Fruit fly (Drosophila melanogaster) whole organism, embryonic: Measurements from ENCODE around the gene CG7381.

ENCODE experiments used
- B-H2 ChIP-seq: fragments of 200-800 bp; sonication (Bioruptor generic); optimal IDR thresholded peaks from 2 replicates; lab custom pipeline; 2018; ENCODE audit warnings: missing biosample characterization, mild to moderate bottlenecking, missing genetic modification characterization
- Bgb ChIP-seq: fragments of 200-800 bp; sonication (Bioruptor generic); IDR thresholded peaks from 2 replicates; pipeline ENCODE4 v1.3.6; 2022; ENCODE audit warnings: missing biosample characterization, missing genetic modification characterization; ENCODE audit not compliant: partially characterized antibody
- BtbVII ChIP-seq: fragments of 200-800 bp; sonication (Bioruptor generic); optimal IDR thresholded peaks from 3 replicates; lab custom pipeline; 2017; ENCODE audit warnings: missing biosample characterization, mild to moderate bottlenecking, missing genetic modification characterization
- CG10267 ChIP-seq: fragments of 200-800 bp; sonication (Bioruptor generic); optimal IDR thresholded peaks from 2 replicates; lab custom pipeline; 2018; ENCODE audit warnings: missing biosample characterization, mild to moderate bottlenecking, missing genetic modification characterization, moderate library complexity
- CG12155 ChIP-seq: fragments of 200-800 bp; sonication (Bioruptor generic); optimal IDR thresholded peaks from 3 replicates; lab custom pipeline; 2016; ENCODE audit warnings: missing biosample characterization, missing genetic modification characterization
- CG12299 ChIP-seq: fragments of 200-800 bp; sonication (Bioruptor generic); optimal IDR thresholded peaks from 2 replicates; lab custom pipeline; 2018; ENCODE audit warnings: missing biosample characterization, mild to moderate bottlenecking, missing genetic modification characterization
- CG12744 ChIP-seq: fragments of 200-800 bp; sonication (Bioruptor generic); optimal IDR thresholded peaks from 2 replicates; lab custom pipeline; 2016; ENCODE audit warnings: missing biosample characterization, missing genetic modification characterization
- CG14050 ChIP-seq: fragments of 200-800 bp; sonication (Bioruptor generic); IDR thresholded peaks from 3 replicates; pipeline ENCODE4 v1.3.6; 2022; ENCODE audit warnings: missing biosample characterization, missing genetic modification characterization
- CG14667 ChIP-seq: fragments of 200-800 bp; sonication (Bioruptor generic); IDR thresholded peaks from 2 replicates; pipeline ENCODE4 v1.3.6; 2022; ENCODE audit warnings: missing biosample characterization, missing genetic modification characterization
- CG14965 ChIP-seq: fragments of 200-800 bp; sonication (Bioruptor generic); optimal IDR thresholded peaks from 2 replicates; lab custom pipeline; 2016; ENCODE audit warnings: missing biosample characterization, missing genetic modification characterization, borderline replicate concordance
- CG15011 ChIP-seq: fragments of 200-800 bp; sonication (Bioruptor generic); optimal IDR thresholded peaks from 3 replicates; lab custom pipeline; 2018; ENCODE audit warnings: missing biosample characterization, mild to moderate bottlenecking, missing genetic modification characterization
- CG15514 ChIP-seq: fragments of 200-800 bp; sonication (Bioruptor generic); optimal IDR thresholded peaks from 3 replicates; lab custom pipeline; 2017; ENCODE audit warnings: missing biosample characterization, missing genetic modification characterization, mild to moderate bottlenecking, moderate library complexity, missing genetic modification reagents
- CG17385 ChIP-seq: fragments of 200-800 bp; sonication (Bioruptor generic); optimal IDR thresholded peaks from 3 replicates; lab custom pipeline; 2018; ENCODE audit warnings: missing biosample characterization, mild to moderate bottlenecking, missing genetic modification characterization
- CG18476 ChIP-seq: fragments of 200-800 bp; sonication (Bioruptor generic); optimal IDR thresholded peaks from 2 replicates; lab custom pipeline; 2016; ENCODE audit warnings: missing biosample characterization, mild to moderate bottlenecking, missing genetic modification characterization
- CG31388 ChIP-seq: fragments of 200-800 bp; sonication (Bioruptor generic); optimal IDR thresholded peaks from 2 replicates; lab custom pipeline; 2016; ENCODE audit warnings: missing biosample characterization, missing genetic modification characterization
- CG32532 ChIP-seq: fragments of 200-800 bp; sonication (Bioruptor generic); IDR thresholded peaks from 2 replicates; pipeline ENCODE4 v1.3.6; 2022; ENCODE audit warnings: missing biosample characterization, missing genetic modification characterization
- CG33557 ChIP-seq: fragments of 200-800 bp; sonication (Bioruptor generic); optimal IDR thresholded peaks from 2 replicates; lab custom pipeline; 2019; ENCODE audit warnings: missing biosample characterization, mild to moderate bottlenecking, missing genetic modification characterization, moderate library complexity
- CG6813 ChIP-seq: fragments of 200-800 bp; sonication (Bioruptor generic); optimal IDR thresholded peaks from 2 replicates; lab custom pipeline; 2017; ENCODE audit warnings: missing biosample characterization, missing genetic modification characterization, mild to moderate bottlenecking, moderate library complexity, missing genetic modification reagents
- CG8924 ChIP-seq: fragments of 200-800 bp; optimal IDR thresholded peaks from 3 replicates; lab custom pipeline; 2019; ENCODE audit warnings: missing biosample characterization, mild to moderate bottlenecking, missing genetic modification characterization, moderate library complexity
- Chrac-16 ChIP-seq: fragments of 200-800 bp; sonication (Bioruptor generic); optimal IDR thresholded peaks from 3 replicates; lab custom pipeline; 2016; ENCODE audit warnings: missing biosample characterization, missing genetic modification characterization
- Dip3 ChIP-seq: fragments of 200-800 bp; sonication (Bioruptor generic); optimal IDR thresholded peaks from 3 replicates; lab custom pipeline; 2016; ENCODE audit warnings: missing biosample characterization, missing genetic modification characterization
- ERR ChIP-seq: fragments of 200-800 bp; sonication (Bioruptor generic); optimal IDR thresholded peaks from 2 replicates; lab custom pipeline; 2016; ENCODE audit warnings: missing biosample characterization, missing genetic modification characterization
- Eip74EF ChIP-seq, 2 experiments: fragments of 200-800 bp in 1 of 2; fragments of >200 bp in 1 of 2; sonication (Bioruptor generic) in 1 of 2; optimal IDR thresholded peaks; 2 replicates each; lab custom pipeline; 2017 to 2019; ENCODE audit warnings: missing biosample characterization in 2 of 2, missing genetic modification characterization in 2 of 2, mild to moderate bottlenecking in 1 of 2, moderate library complexity in 1 of 2
- HLHmδ ChIP-seq: fragments of 200-800 bp; sonication (Bioruptor generic); optimal IDR thresholded peaks from 2 replicates; lab custom pipeline; 2018; ENCODE audit warnings: missing biosample characterization, mild to moderate bottlenecking, missing genetic modification characterization, moderate library complexity
- Hr3 ChIP-seq: fragments of 200-800 bp; sonication (Bioruptor generic); optimal IDR thresholded peaks from 3 replicates; lab custom pipeline; 2016; ENCODE audit warnings: missing biosample characterization, missing genetic modification characterization
- Mad ChIP-seq: fragments of 200-800 bp; sonication (Bioruptor generic); optimal IDR thresholded peaks from 2 replicates; lab custom pipeline; 2016; ENCODE audit warnings: missing biosample characterization, missing genetic modification characterization
- NFAT ChIP-seq: fragments of 200-800 bp; sonication (Bioruptor generic); IDR thresholded peaks from 2 replicates; pipeline ENCODE4 v1.3.6; 2022; ENCODE audit warnings: missing biosample characterization, missing genetic modification characterization
- Nf-YA ChIP-seq: fragments of 200-800 bp; sonication (Bioruptor generic); IDR thresholded peaks from 2 replicates; pipeline ENCODE4 v1.3.6; 2022; ENCODE audit warnings: missing biosample characterization, missing genetic modification characterization
- NfI ChIP-seq: fragments of 200-800 bp; sonication (Bioruptor generic); optimal IDR thresholded peaks from 3 replicates; lab custom pipeline; 2018; ENCODE audit warnings: missing biosample characterization, mild to moderate bottlenecking, missing genetic modification characterization, moderate library complexity
- Scr ChIP-seq: fragments of 200-800 bp; sonication (Bioruptor generic); IDR thresholded peaks from 2 replicates; pipeline ENCODE4 v1.3.6; 2022; ENCODE audit warnings: missing biosample characterization, missing genetic modification characterization; ENCODE audit not compliant: partially characterized antibody
- Sox102F ChIP-seq: fragments of 200-800 bp; sonication (Bioruptor generic); optimal IDR thresholded peaks from 2 replicates; lab custom pipeline; 2018; ENCODE audit warnings: missing biosample characterization, mild to moderate bottlenecking, missing genetic modification characterization, moderate library complexity
- Sry-β ChIP-seq: fragments of 200-800 bp; sonication (Bioruptor generic); optimal IDR thresholded peaks from 2 replicates; lab custom pipeline; 2018; ENCODE audit warnings: missing biosample characterization, mild to moderate bottlenecking, missing genetic modification characterization, moderate library complexity
- Vsx1 ChIP-seq: fragments of 200-800 bp; sonication (Bioruptor generic); optimal IDR thresholded peaks from 2 replicates; lab custom pipeline; 2017; ENCODE audit warnings: missing biosample characterization, mild to moderate bottlenecking, missing genetic modification characterization, missing genetic modification reagents
- Xbp1 ChIP-seq: fragments of 200-800 bp; sonication (Bioruptor generic); optimal IDR thresholded peaks from 3 replicates; lab custom pipeline; 2016; ENCODE audit warnings: missing biosample characterization, mild to moderate bottlenecking, missing genetic modification characterization
- en ChIP-seq: fragments of 200-800 bp; sonication (Bioruptor generic); optimal IDR thresholded peaks from 2 replicates; lab custom pipeline; 2016; ENCODE audit warnings: missing biosample characterization, missing genetic modification characterization
- fu2 ChIP-seq: fragments of 200-800 bp; sonication (Bioruptor generic); optimal IDR thresholded peaks from 2 replicates; lab custom pipeline; 2016; ENCODE audit warnings: missing biosample characterization, missing genetic modification characterization
- hb ChIP-seq: fragments of 200-800 bp; sonication (Bioruptor generic); IDR thresholded peaks from 3 replicates; pipeline ENCODE4 v1.3.6; 2022; ENCODE audit warnings: missing biosample characterization, missing genetic modification characterization; ENCODE audit not compliant: partially characterized antibody
- kni ChIP-seq: fragments of 200-800 bp; sonication (Bioruptor generic); optimal IDR thresholded peaks from 3 replicates; lab custom pipeline; 2017; ENCODE audit warnings: mild to moderate bottlenecking, missing biosample characterization, missing genetic modification reagents, missing genetic modification characterization
- onecut ChIP-seq: fragments of 200-800 bp; sonication (Bioruptor generic); IDR thresholded peaks from 2 replicates; pipeline ENCODE4 v1.3.6; 2022; ENCODE audit warnings: missing biosample characterization, missing genetic modification characterization
- prd ChIP-seq, 3 experiments: fragments of >200 bp in 2 of 3; fragments of 200-800 bp in 1 of 3; sonication (Bioruptor generic) in 1 of 3; optimal IDR thresholded peaks in 2 of 3; IDR thresholded peaks in 1 of 3; 2 replicates in 2 of 3; 3 replicates in 1 of 3; pipeline versions ENCODE4 v1.3.6 to Lab custom; 2017 to 2022; ENCODE audit warnings: missing biosample characterization in 1 of 3, missing genetic modification characterization in 1 of 3
- scrt ChIP-seq: fragments of 200-800 bp; sonication (Bioruptor generic); optimal IDR thresholded peaks from 2 replicates; lab custom pipeline; 2018; ENCODE audit warnings: missing biosample characterization, mild to moderate bottlenecking, missing genetic modification characterization, moderate library complexity
- sim ChIP-seq: fragments of 200-800 bp; sonication (Bioruptor generic); IDR thresholded peaks from 2 replicates; pipeline ENCODE4 v1.3.6; 2022; ENCODE audit warnings: missing biosample characterization, missing genetic modification characterization
- slou ChIP-seq: fragments of 200-800 bp; sonication (Bioruptor generic); optimal IDR thresholded peaks from 3 replicates; lab custom pipeline; 2016; ENCODE audit warnings: missing biosample characterization, missing genetic modification characterization
- sna ChIP-seq: fragments of 200-800 bp; sonication (Bioruptor generic); IDR thresholded peaks from 2 replicates; pipeline ENCODE4 v1.3.6; 2022; ENCODE audit warnings: missing biosample characterization, missing genetic modification characterization; ENCODE audit not compliant: partially characterized antibody
- stc ChIP-seq: fragments of 200-800 bp; sonication (Bioruptor generic); IDR thresholded peaks from 2 replicates; pipeline ENCODE4 v1.3.6; 2022; ENCODE audit warnings: missing biosample characterization, missing genetic modification characterization
- toy ChIP-seq: fragments of 200-800 bp; sonication (Bioruptor generic); IDR thresholded peaks from 2 replicates; pipeline ENCODE4 v1.3.6; 2022; ENCODE audit warnings: missing biosample characterization, missing genetic modification characterization
- vvl ChIP-seq: fragments of 200-800 bp; sonication (Bioruptor generic); IDR thresholded peaks from 2 replicates; pipeline ENCODE4 v1.3.6; 2022; ENCODE audit warnings: missing biosample characterization, missing genetic modification characterization
- wdn ChIP-seq: fragments of 200-800 bp; sonication (Bioruptor generic); IDR thresholded peaks from 2 replicates; pipeline ENCODE4 v1.3.6; 2022; ENCODE audit warnings: missing biosample characterization, missing genetic modification characterization
- zen2 ChIP-seq: fragments of 200-800 bp; sonication (Bioruptor generic); IDR thresholded peaks from 3 replicates; pipeline ENCODE4 v1.3.6; 2022; ENCODE audit warnings: missing biosample characterization, missing genetic modification characterization; ENCODE audit not compliant: partially characterized antibody

CG7381 gene

DNA sequence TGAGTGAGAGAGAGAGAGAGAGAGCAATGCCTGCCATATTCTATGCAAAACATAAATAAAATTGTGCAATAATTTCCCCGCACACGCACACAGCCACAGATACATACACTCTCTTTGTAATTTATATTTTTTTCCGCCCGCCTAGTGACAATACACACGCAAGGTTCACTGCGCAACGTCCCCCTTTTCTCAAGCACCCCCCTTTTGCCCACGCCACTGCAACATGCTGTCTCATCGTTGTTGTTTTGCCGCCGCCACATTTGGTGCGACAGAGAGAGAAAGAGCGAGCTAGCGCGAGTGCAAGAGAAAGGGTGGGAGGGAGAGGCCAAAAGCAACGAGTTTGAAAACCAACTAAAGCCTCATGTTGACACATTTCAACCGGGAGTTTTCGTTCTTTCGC is 35.1 kb upstream of the CG7381 start (continued):
- TF ChIP-seq Eip74EF (GFP tag; optimal IDR thresholded peaks at IDR 0.05; lab: Kevin White, UChicago) (no peak), Vsx1 (GFP tag; lab: Kevin White, UChicago) (no peak), ERR (GFP tag; lab: Kevin White, UChicago) (peak; percentile 58), B-H2 (GFP tag; lab: Kevin White, UChicago) (no peak), hb (GFP tag; lab: Robert Waterston, UW) (no peak), toy (GFP tag; lab: Robert Waterston, UW) (0 out of 2 replicates have a peak, but pooled peaks have one; percentile 13), CG33557 (GFP tag; lab: Kevin White, UChicago) (no peak), CG15514 (GFP tag; lab: Kevin White, UChicago) (peak; percentile 37), onecut (peak; percentile 42; the same call in 1 of the 2 replicates), sim (0 out of 2 replicates have a peak, but pooled peaks have one; percentile 30), vvl (peak; percentile 84), NFAT (GFP tag; lab: Robert Waterston, UW) (peak; percentile 58), Xbp1 (GFP tag; lab: Kevin White, UChicago) (peak; percentile 67), CG15011 (GFP tag; lab: Kevin White, UChicago) (no peak), wdn (GFP tag; lab: Robert Waterston, UW) (peak; percentile 55; the same call in 1 of the 2 replicates), CG18476 (GFP tag; lab: Kevin White, UChicago) (no peak), CG10267 (tag; lab: Kevin White, UChicago) (no peak), stc (GFP tag; lab: Robert Waterston, UW) (peak; percentile 41; the same call in 1 of the 2 replicates), Mad (GFP tag; lab: Kevin White, UChicago) (peak; percentile 61), sna (no peak), scrt (GFP tag; lab: Kevin White, UChicago) (peak; percentile 71), fu2 (GFP tag; lab: Kevin White, UChicago) (peak; percentile 53), CG12155 (peak; percentile 94), Hr3 (GFP tag; lab: Kevin White, UChicago) (peak; percentile 46), CG8924 (peak; percentile 65), CG31388 (GFP tag; lab: Kevin White, UChicago) (no peak), CG17385 (GFP tag; lab: Kevin White, UChicago) (peak; percentile 41), kni (GFP tag; lab: Kevin White, UChicago) (no peak), CG14667 (peak; percentile 38; the same call in 1 of the 2 replicates), prd (optimal IDR thresholded peaks at IDR 0.05; lab: Kevin White, UChicago) (no peak), prd (GFP tag; IDR thresholded peaks at IDR 0.05; lab: Robert Waterston, UW) (peak; percentile 72), HLHmδ (GFP tag; lab: Kevin White, UChicago) (peak; percentile 26), Nf-YA (GFP tag; lab: Robert Waterston, UW) (0 out of 2 replicates have a peak, but pooled peaks have one; percentile 27), Sry-β (GFP tag; lab: Kevin White, UChicago) (no peak), CG14965 (GFP tag; lab: Kevin White, UChicago) (no peak), CG32532 (peak; percentile 68; the same call in 1 of the 2 replicates), Dip3 (GFP tag; lab: Kevin White, UChicago) (peak; percentile 69), BtbVII (peak; percentile 44), Scr (GFP tag; lab: Robert Waterston, UW) (no peak), Bgb (GFP tag; lab: Robert Waterston, UW) (0 out of 2 replicates have a peak, but pooled peaks have one; percentile 17), CG12744 (peak; percentile 2), CG14050 (GFP tag; lab: Robert Waterston, UW) (peak; percentile 55), CG12299 (peak; percentile 57), en (GFP tag; lab: Kevin White, UChicago) (no peak), NfI (GFP tag; lab: Kevin White, UChicago) (peak; percentile 58), slou (GFP tag; lab: Kevin White, UChicago) (no peak), Sox102F (GFP tag; lab: Kevin White, UChicago) (no peak), CG6813 (GFP tag; lab: Kevin White, UChicago) (peak; percentile 46), zen2 (GFP tag; lab: Robert Waterston, UW) (no peak), Chrac-16 (GFP tag; lab: Kevin White, UChicago) (peak; percentile 53)
